Fruit fly (Drosophila melanogaster): ENCODE measurements around the gene CG5727.

DNA sequence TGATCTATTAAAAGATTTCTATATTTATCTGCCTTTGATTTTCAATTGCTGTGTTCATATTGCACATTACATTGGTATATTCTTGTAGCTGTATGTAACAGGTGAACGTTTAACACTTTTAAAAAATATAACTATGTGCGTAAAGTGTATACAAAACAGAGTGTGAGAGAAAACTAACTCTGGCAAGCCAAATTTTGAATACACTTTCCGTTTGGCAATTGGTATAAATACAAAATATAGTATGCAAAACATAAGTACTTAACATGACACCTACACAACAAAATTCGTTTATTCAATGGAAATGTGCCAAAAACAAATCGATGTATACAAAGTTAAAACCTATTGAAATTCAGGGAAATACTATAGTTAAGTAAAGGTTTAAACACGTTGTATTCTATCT, 22.3 kb upstream of the CG5727 start:
- TF ChIP-seq fd85E (GFP tag; optimal IDR thresholded peaks at IDR 0.05) (no peak), dsx (GFP tag; optimal IDR thresholded peaks at IDR 0.05; ENCODE audit: poor library complexity, severe bottlenecking) (no peak), CG4318 (GFP tag; optimal IDR thresholded peaks at IDR 0.05) (no peak), CG3032 (tag; optimal IDR thresholded peaks at IDR 0.05) (no peak), Gug (GFP tag; IDR thresholded peaks at IDR 0.05) (no peak), dac (GFP tag; optimal IDR thresholded peaks at IDR 0.05) (no peak), net (GFP tag; optimal IDR thresholded peaks at IDR 0.05) (no peak), achi (GFP tag; optimal IDR thresholded peaks at IDR 0.05) (no peak), CG7368 (GFP tag; optimal IDR thresholded peaks at IDR 0.05) (no peak), CG11902 (GFP tag; optimal IDR thresholded peaks at IDR 0.05) (no peak), CG6163 (GFP tag; IDR thresholded peaks at IDR 0.05) (no peak), topi (GFP tag; optimal IDR thresholded peaks at IDR 0.05) (no peak)
